Worm (Caenorhabditis elegans): ENCODE data around the gene Y53C12A.8.

Gene Y53C12A.8

ce11 chrII:9746069-9746468, 45.8 kb upstream of the Y53C12A.8 start, which contains the start of the genes Y53C12B.1 and nos-3 (continued):
- TF ChIP-seq lim-6 (tag; optimal IDR thresholded peaks at IDR 0.05) (no peak), sdc-2 (tag; optimal IDR thresholded peaks at IDR 0.05) (no peak), tbx-7 (tag; optimal IDR thresholded peaks at IDR 0.05) (no peak), K09A11.1 (tag; optimal IDR thresholded peaks at IDR 0.05; ENCODE audit: insufficient read depth) (no peak), elt-2 (tag; optimal IDR thresholded peaks at IDR 0.05) (peak; percentile 39), odd-2 (tag; optimal IDR thresholded peaks at IDR 0.05) (no peak), pat-9 (tag; optimal IDR thresholded peaks at IDR 0.05) (no peak), hlh-13 (GFP tag; optimal IDR thresholded peaks at IDR 0.05) (no peak), ztf-16 (tag; optimal IDR thresholded peaks at IDR 0.05) (no peak), ceh-19 (GFP tag; optimal IDR thresholded peaks at IDR 0.05) (no peak), fax-1 (tag; optimal IDR thresholded peaks at IDR 0.05) (no peak)

- TF ChIP-seq ceh-18 (tag; optimal IDR thresholded peaks at IDR 0.05) (no peak), tbx-7 (tag; optimal IDR thresholded peaks at IDR 0.05) (no peak), sox-4 (tag; optimal IDR thresholded peaks at IDR 0.05) (no peak), ceh-45 (GFP tag; IDR thresholded peaks at IDR 0.05) (no peak), unc-42 (tag; optimal IDR thresholded peaks at IDR 0.05) (no peak)
These were observed 42.5 kb upstream of the Y53C12A.8 start, which contains the start of gene pno-1 for ce11 chrII:9742784-9743183. Gene pno-1 (minus strand): TSS chrII:9742884.

ce11 chrII:9741400-9741799, 41.1 kb upstream of the Y53C12A.8 start:
- TF ChIP-seq lin-11 (tag; optimal IDR thresholded peaks at IDR 0.05) (no peak), K02D7.2 (tag; optimal IDR thresholded peaks at IDR 0.05) (no peak), che-1 (tag; optimal IDR thresholded peaks at IDR 0.05) (no peak), hlh-13 (GFP tag; optimal IDR thresholded peaks at IDR 0.05) (no peak), pqm-1 (tag; optimal IDR thresholded peaks at IDR 0.05) (no peak), hlh-30 (tag; optimal IDR thresholded peaks at IDR 0.05; ENCODE audit: insufficient read depth) (no peak), ceh-6 (GFP tag; optimal IDR thresholded peaks at IDR 0.05) (no peak), sdc-2 (tag; optimal IDR thresholded peaks at IDR 0.05) (no peak)

ce11 chrII:9740552-9740951, 40.3 kb upstream of the Y53C12A.8 start:
- no peak for TF ChIP-seq ets-4 (tag; optimal IDR thresholded peaks at IDR 0.05)
- TF ChIP-seq sox-2 (GFP tag; IDR thresholded peaks at IDR 0.05), result no peak
- TF ChIP-seq ceh-31 (tag; optimal IDR thresholded peaks at IDR 0.05), result no peak
- TF ChIP-seq lin-11 (tag; optimal IDR thresholded peaks at IDR 0.05), result no peak
- no peak for TF ChIP-seq ztf-16 (tag; optimal IDR thresholded peaks at IDR 0.05)
- TF ChIP-seq C08G9.2 (tag; optimal IDR thresholded peaks at IDR 0.05), result no peak
- TF ChIP-seq K09A11.1 (tag; optimal IDR thresholded peaks at IDR 0.05; ENCODE audit: insufficient read depth), result no peak
- TF ChIP-seq pax-1 (tag; optimal IDR thresholded peaks at IDR 0.05), result no peak
- TF ChIP-seq hlh-6 (tag; optimal IDR thresholded peaks at IDR 0.05), result no peak
- TF ChIP-seq madf-2 (tag; optimal IDR thresholded peaks at IDR 0.05), result peak; percentile 28
- TF ChIP-seq ref-2 (tag; optimal IDR thresholded peaks at IDR 0.05), result no peak
- peak; percentile 22 for TF ChIP-seq elt-2 (tag; optimal IDR thresholded peaks at IDR 0.05)

ce11 chrII:9738820-9739219, 38.6 kb upstream of the Y53C12A.8 start:
- TF ChIP-seq ceh-34 (tag; optimal IDR thresholded peaks at IDR 0.05) (no peak), fkh-10 (GFP tag; optimal IDR thresholded peaks at IDR 0.05) (no peak), hlh-6 (tag; optimal IDR thresholded peaks at IDR 0.05) (no peak), ahr-1 (tag; optimal IDR thresholded peaks at IDR 0.05) (no peak), mec-3 (tag; optimal IDR thresholded peaks at IDR 0.05; ENCODE audit: borderline replicate concordance) (no peak), sox-4 (tag; optimal IDR thresholded peaks at IDR 0.05) (no peak), ttx-3 (tag; optimal IDR thresholded peaks at IDR 0.05) (no peak), ceh-6 (GFP tag; optimal IDR thresholded peaks at IDR 0.05) (no peak), unc-3 (GFP tag; conservative IDR thresholded peaks at IDR 0.05) (no peak), unc-3 (tag; optimal IDR thresholded peaks at IDR 0.05) (no peak), hlh-15 (tag; optimal IDR thresholded peaks at IDR 0.05) (no peak), ceh-18 (tag; optimal IDR thresholded peaks at IDR 0.05) (no peak), pax-1 (tag; optimal IDR thresholded peaks at IDR 0.05) (no peak), ref-2 (tag; optimal IDR thresholded peaks at IDR 0.05) (no peak)

Data from whole organism, late embryonic.